Worm (Caenorhabditis elegans): ENCODE measurements around the gene F31D4.2.

DNA sequence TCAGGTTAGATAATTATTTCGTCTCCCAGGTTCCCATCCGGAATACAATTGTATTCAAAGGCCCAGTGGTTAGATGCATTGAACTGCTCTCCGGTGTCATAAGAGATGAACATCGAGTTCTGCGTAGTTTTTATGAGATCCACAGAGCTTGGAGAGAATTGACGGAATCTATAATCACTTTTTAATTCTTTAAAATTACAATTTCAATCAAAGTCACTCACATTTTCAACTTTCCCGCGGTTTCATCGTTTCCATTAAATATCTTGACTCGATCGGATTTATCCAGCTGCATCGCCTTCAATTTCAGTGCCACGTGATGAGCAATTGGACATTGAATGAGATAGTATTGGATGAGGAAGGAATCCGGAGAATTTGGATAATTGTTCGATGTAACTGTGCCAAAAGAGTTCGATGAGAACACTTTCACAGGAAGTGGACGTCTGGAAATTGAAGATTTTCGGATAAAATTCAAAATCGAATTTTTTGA, 2.4 kb upstream of the F31D4.2 start:
- TF ChIP-seq him-1 (tag; optimal IDR thresholded peaks at IDR 0.05) = no peak
- TF ChIP-seq dao-5 (tag; optimal IDR thresholded peaks at IDR 0.05) = no peak
